Fruit fly (Drosophila melanogaster) whole organism, embryonic: ENCODE data around the gene in.
A peak's percentile ranks its signal among the peaks of the same experiment; 100 is the strongest.

Experiments
- Adf1 ChIP-seq: fragments of 200-800 bp; sonication (Bioruptor generic); IDR thresholded peaks from 2 replicates; pipeline ENCODE4 v1.3.6; 2022; ENCODE audit warnings: missing biosample characterization, missing genetic modification characterization
- Atf-2 ChIP-seq: fragments of 200-800 bp; sonication (Bioruptor generic); optimal IDR thresholded peaks from 2 replicates; lab custom pipeline; 2016; ENCODE audit warnings: missing biosample characterization, missing genetic modification characterization
- CG10431 ChIP-seq: fragments of 200-800 bp; sonication (Bioruptor generic); optimal IDR thresholded peaks from 3 replicates; lab custom pipeline; 2018; ENCODE audit warnings: missing biosample characterization, mild to moderate bottlenecking, missing genetic modification characterization
- CG10462 ChIP-seq: fragments of 200-800 bp; sonication (Bioruptor generic); optimal IDR thresholded peaks from 2 replicates; lab custom pipeline; 2016; ENCODE audit warnings: missing biosample characterization, missing genetic modification characterization
- CG10543 ChIP-seq: fragments of 200-800 bp; sonication (Bioruptor generic); optimal IDR thresholded peaks from 3 replicates; lab custom pipeline; 2017; ENCODE audit warnings: missing biosample characterization, mild to moderate bottlenecking, missing genetic modification characterization, moderate library complexity
- CG11247 ChIP-seq: fragments of 200-800 bp; sonication (Bioruptor generic); IDR thresholded peaks from 2 replicates; pipeline ENCODE4 v1.3.6; 2022; ENCODE audit warnings: missing biosample characterization, missing genetic modification characterization
- CG11723 ChIP-seq: fragments of 200-800 bp; sonication (Bioruptor generic); optimal IDR thresholded peaks from 2 replicates; lab custom pipeline; 2017; ENCODE audit warnings: missing biosample characterization, mild to moderate bottlenecking, missing genetic modification characterization
- CG13296 ChIP-seq: fragments of 200-800 bp; sonication (Bioruptor generic); optimal IDR thresholded peaks from 3 replicates; lab custom pipeline; 2018; ENCODE audit warnings: missing biosample characterization, mild to moderate bottlenecking, missing genetic modification characterization
- CG15601 ChIP-seq: fragments of 200-800 bp; sonication (Bioruptor generic); optimal IDR thresholded peaks from 3 replicates; lab custom pipeline; 2019; ENCODE audit warnings: missing biosample characterization, mild to moderate bottlenecking, missing genetic modification characterization, moderate library complexity
- CG18599 ChIP-seq: fragments of 200-800 bp; sonication (Bioruptor generic); optimal IDR thresholded peaks from 3 replicates; lab custom pipeline; 2017; ENCODE audit warnings: missing biosample characterization, missing genetic modification characterization, mild to moderate bottlenecking, moderate library complexity, missing genetic modification reagents
- CG18764 ChIP-seq: fragments of 200-800 bp; sonication (Bioruptor generic); optimal IDR thresholded peaks from 3 replicates; lab custom pipeline; 2016; ENCODE audit warnings: missing biosample characterization, missing genetic modification characterization
- CG2199 ChIP-seq: fragments of 200-800 bp; sonication (Bioruptor generic); IDR thresholded peaks from 3 replicates; pipeline ENCODE4 v1.3.6; 2022; ENCODE audit warnings: missing biosample characterization, missing genetic modification characterization
- CG3281 ChIP-seq: fragments of 200-800 bp; sonication (Bioruptor generic); optimal IDR thresholded peaks from 3 replicates; lab custom pipeline; 2017; ENCODE audit warnings: missing biosample characterization, mild to moderate bottlenecking, missing genetic modification characterization
- CG5245 ChIP-seq: fragments of 200-800 bp; sonication (Bioruptor generic); optimal IDR thresholded peaks from 3 replicates; lab custom pipeline; 2016; ENCODE audit warnings: missing biosample characterization, missing genetic modification characterization
- CG5953 ChIP-seq: fragments of 200-800 bp; sonication (Bioruptor generic); IDR thresholded peaks from 2 replicates; pipeline ENCODE4 v1.3.6; 2022; ENCODE audit warnings: missing biosample characterization, missing genetic modification characterization
- CG6254 ChIP-seq: fragments of 200-800 bp; sonication (Bioruptor generic); optimal IDR thresholded peaks from 3 replicates; lab custom pipeline; 2017; ENCODE audit warnings: mild to moderate bottlenecking, missing biosample characterization, missing genetic modification reagents, missing genetic modification characterization
- CG6813 ChIP-seq: fragments of 200-800 bp; sonication (Bioruptor generic); optimal IDR thresholded peaks from 2 replicates; lab custom pipeline; 2017; ENCODE audit warnings: missing biosample characterization, missing genetic modification characterization, mild to moderate bottlenecking, moderate library complexity, missing genetic modification reagents
- CG7556 ChIP-seq: fragments of 200-800 bp; sonication (Bioruptor generic); optimal IDR thresholded peaks from 2 replicates; lab custom pipeline; 2017; ENCODE audit warnings: missing biosample characterization, mild to moderate bottlenecking, missing genetic modification characterization
- CG8944 ChIP-seq: fragments of 200-800 bp; sonication (Bioruptor generic); optimal IDR thresholded peaks from 3 replicates; lab custom pipeline; 2016; ENCODE audit warnings: missing biosample characterization, missing genetic modification characterization
- CG9817 ChIP-seq: fragments of 200-800 bp; sonication (Bioruptor generic); optimal IDR thresholded peaks from 2 replicates; lab custom pipeline; 2018; ENCODE audit warnings: missing biosample characterization, mild to moderate bottlenecking, missing genetic modification characterization, moderate library complexity
- Camta ChIP-seq: fragments of 200-800 bp; sonication (Bioruptor generic); optimal IDR thresholded peaks from 2 replicates; lab custom pipeline; 2016; ENCODE audit warnings: missing biosample characterization, missing genetic modification characterization
- E2f1 ChIP-seq: fragments of 200-800 bp; sonication (Bioruptor generic); IDR thresholded peaks from 2 replicates; pipeline ENCODE4 v1.3.6; 2022; ENCODE audit warnings: missing biosample characterization, missing genetic modification characterization
- ERR ChIP-seq: fragments of 200-800 bp; sonication (Bioruptor generic); optimal IDR thresholded peaks from 2 replicates; lab custom pipeline; 2016; ENCODE audit warnings: missing biosample characterization, missing genetic modification characterization
- HLH54F ChIP-seq: fragments of 200-800 bp; sonication (Bioruptor generic); optimal IDR thresholded peaks from 3 replicates; lab custom pipeline; 2016; ENCODE audit warnings: missing biosample characterization, missing genetic modification characterization
- Hmr ChIP-seq: fragments of 200-800 bp; sonication (Bioruptor generic); optimal IDR thresholded peaks from 3 replicates; lab custom pipeline; 2017; ENCODE audit warnings: mild to moderate bottlenecking, missing biosample characterization, missing genetic modification reagents, missing genetic modification characterization
- Kr ChIP-seq: fragments of 200-800 bp; sonication (Bioruptor generic); optimal IDR thresholded peaks from 2 replicates; lab custom pipeline; 2017; ENCODE audit warnings: missing biosample characterization, mild to moderate bottlenecking, missing genetic modification characterization
- Lhr ChIP-seq: fragments of 200-800 bp; sonication (Bioruptor generic); optimal IDR thresholded peaks from 3 replicates; lab custom pipeline; 2017; ENCODE audit warnings: mild to moderate bottlenecking, missing biosample characterization, missing genetic modification reagents, missing genetic modification characterization
- NFAT ChIP-seq: fragments of 200-800 bp; sonication (Bioruptor generic); IDR thresholded peaks from 2 replicates; pipeline ENCODE4 v1.3.6; 2022; ENCODE audit warnings: missing biosample characterization, missing genetic modification characterization
- Nf-YA ChIP-seq: fragments of 200-800 bp; sonication (Bioruptor generic); IDR thresholded peaks from 2 replicates; pipeline ENCODE4 v1.3.6; 2022; ENCODE audit warnings: missing biosample characterization, missing genetic modification characterization
- Opbp ChIP-seq: fragments of 200-800 bp; sonication (Bioruptor generic); IDR thresholded peaks from 3 replicates; pipeline ENCODE4 v1.3.6; 2022; ENCODE audit warnings: missing biosample characterization, missing genetic modification characterization; ENCODE audit not compliant: partially characterized antibody
- PHDP ChIP-seq: fragments of 200-800 bp; sonication (Bioruptor generic); optimal IDR thresholded peaks from 3 replicates; lab custom pipeline; 2018; ENCODE audit warnings: missing biosample characterization, mild to moderate bottlenecking, missing genetic modification characterization, moderate library complexity
- Sry-δ ChIP-seq: fragments of 200-800 bp; sonication (Bioruptor generic); optimal IDR thresholded peaks from 2 replicates; lab custom pipeline; 2016; ENCODE audit warnings: missing biosample characterization, missing genetic modification characterization
- Xrp1 ChIP-seq: fragments of 200-800 bp; sonication (Bioruptor generic); IDR thresholded peaks from 2 replicates; pipeline ENCODE4 v1.3.6; 2022; ENCODE audit warnings: missing biosample characterization, missing genetic modification characterization
- YL-1 ChIP-seq: fragments of 200-800 bp; sonication (Bioruptor generic); optimal IDR thresholded peaks from 3 replicates; lab custom pipeline; 2017; ENCODE audit warnings: missing biosample characterization, mild to moderate bottlenecking, missing genetic modification characterization
- chif ChIP-seq, 2 experiments: fragments of 200-800 bp; sonication (Bioruptor generic); optimal IDR thresholded peaks; 3 replicates each; lab custom pipeline; 2016; ENCODE audit warnings: missing biosample characterization in 2 of 2, missing genetic modification characterization in 2 of 2
- fd102C ChIP-seq: fragments of 200-800 bp; sonication (Bioruptor generic); optimal IDR thresholded peaks from 2 replicates; lab custom pipeline; 2018; ENCODE audit warnings: missing biosample characterization, mild to moderate bottlenecking, missing genetic modification characterization, moderate library complexity
- hth ChIP-seq: fragments of >200 bp; optimal IDR thresholded peaks from 2 replicates; lab custom pipeline; 2017; ENCODE audit warnings: inconsistent platforms
- lbe ChIP-seq: fragments of 200-800 bp; sonication (Bioruptor generic); optimal IDR thresholded peaks from 2 replicates; lab custom pipeline; 2016; ENCODE audit warnings: missing biosample characterization, mild to moderate bottlenecking, missing genetic modification characterization
- mld ChIP-seq: fragments of 200-800 bp; sonication (Bioruptor generic); IDR thresholded peaks from 3 replicates; pipeline ENCODE4 v1.3.6; 2022; ENCODE audit warnings: missing biosample characterization, missing genetic modification characterization; ENCODE audit not compliant: partially characterized antibody
- nom ChIP-seq: fragments of 200-800 bp; sonication (Bioruptor generic); optimal IDR thresholded peaks from 2 replicates; lab custom pipeline; 2017; ENCODE audit warnings: missing biosample characterization, missing genetic modification characterization, mild to moderate bottlenecking, moderate library complexity, missing genetic modification reagents
- peb ChIP-seq: fragments of 200-800 bp; sonication (Bioruptor generic); IDR thresholded peaks from 2 replicates; pipeline ENCODE4 v1.3.6; 2022; ENCODE audit warnings: missing biosample characterization, missing genetic modification characterization
- ranshi ChIP-seq: fragments of 200-800 bp; sonication (Bioruptor generic); IDR thresholded peaks from 2 replicates; pipeline ENCODE4 v1.3.6; 2022; ENCODE audit warnings: missing biosample characterization, missing genetic modification characterization
- schlank ChIP-seq: fragments of 200-800 bp; sonication (Bioruptor generic); optimal IDR thresholded peaks from 2 replicates; lab custom pipeline; 2018; ENCODE audit warnings: missing biosample characterization, mild to moderate bottlenecking, missing genetic modification characterization
- shn ChIP-seq: fragments of 200-800 bp; sonication (Bioruptor generic); optimal IDR thresholded peaks from 3 replicates; lab custom pipeline; 2016; ENCODE audit warnings: missing biosample characterization, missing genetic modification characterization
- tgo ChIP-seq: fragments of 200-800 bp; sonication (Bioruptor generic); IDR thresholded peaks from 3 replicates; pipeline ENCODE4 v1.3.6; 2022; ENCODE audit warnings: missing biosample characterization, missing genetic modification characterization
- toy ChIP-seq: fragments of 200-800 bp; sonication (Bioruptor generic); IDR thresholded peaks from 2 replicates; pipeline ENCODE4 v1.3.6; 2022; ENCODE audit warnings: missing biosample characterization, missing genetic modification characterization
- ttk ChIP-seq: fragments of 200-800 bp; sonication (Bioruptor generic); IDR thresholded peaks from 2 replicates; pipeline ENCODE4 v2.1.2; 2022; ENCODE audit warnings: missing biosample characterization, missing genetic modification characterization
- tup ChIP-seq: fragments of 200-800 bp; sonication (Bioruptor generic); optimal IDR thresholded peaks from 2 replicates; lab custom pipeline; 2016; ENCODE audit warnings: missing biosample characterization, mild to moderate bottlenecking, missing genetic modification characterization, moderate library complexity
- usp ChIP-seq: fragments of >200 bp; optimal IDR thresholded peaks from 2 replicates; lab custom pipeline; 2017; ENCODE audit warnings: missing biosample characterization, missing genetic modification characterization
- vfl ChIP-seq: fragments of 200-800 bp; sonication (Bioruptor generic); optimal IDR thresholded peaks from 2 replicates; lab custom pipeline; 2016; ENCODE audit warnings: missing biosample characterization, missing genetic modification characterization

Gene in

DNA sequence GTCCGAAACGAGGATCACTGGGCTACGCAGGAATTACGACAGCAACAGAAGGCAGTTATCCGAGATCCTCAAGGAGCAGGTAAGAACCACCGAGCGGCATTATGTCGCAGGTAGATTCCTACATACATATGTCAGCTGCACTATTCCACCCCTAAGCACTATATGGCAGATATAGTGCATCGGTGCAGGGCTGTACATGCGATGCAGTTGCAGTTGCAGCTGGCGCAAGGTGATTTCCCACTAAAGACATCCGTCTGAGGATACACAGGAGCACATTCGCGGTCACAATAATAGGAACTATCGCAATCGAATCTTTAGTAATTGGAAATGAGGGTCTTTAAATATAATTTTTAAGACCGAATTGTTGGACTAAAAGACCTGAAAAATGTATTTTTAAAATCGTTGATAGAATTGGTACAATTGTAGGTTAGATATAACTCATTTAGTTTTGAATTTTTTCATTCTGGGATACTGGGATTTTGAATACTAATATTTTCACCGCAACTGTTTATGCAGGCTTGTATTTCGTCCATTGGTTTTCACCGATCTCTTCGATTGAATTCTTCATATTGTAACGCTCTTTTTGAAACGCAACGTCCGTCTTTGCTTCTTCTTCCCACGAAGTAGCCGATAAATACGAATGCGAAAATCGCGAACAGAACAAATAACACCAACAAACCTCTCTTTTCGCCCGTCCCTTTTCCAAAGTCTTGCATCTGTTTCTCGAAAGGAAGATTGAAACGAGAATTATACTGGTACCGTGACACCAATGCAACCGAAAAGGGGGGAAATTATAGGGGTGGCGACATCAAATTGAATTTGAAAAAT lies 35.9 kb downstream of the in start (continued):
- TF ChIP-seq hth (no peak), CG7556 (GFP tag; lab: Kevin White, UChicago) (no peak), CG18599 (GFP tag; lab: Kevin White, UChicago) (no peak), CG5953 (no peak), toy (GFP tag; lab: Robert Waterston, UW) (no peak), Nf-YA (GFP tag; lab: Robert Waterston, UW) (no peak), CG10431 (no peak), CG10462 (GFP tag; lab: Kevin White, UChicago) (no peak), peb (GFP tag; lab: Robert Waterston, UW) (no peak), CG6254 (GFP tag; lab: Kevin White, UChicago) (peak; percentile 37), Kr (GFP tag; lab: Kevin White, UChicago) (no peak), schlank (no peak), CG13296 (GFP tag; lab: Kevin White, UChicago) (no peak), CG9817 (no peak), Xrp1 (peak; percentile 76), Hmr (GFP tag; lab: Kevin White, UChicago) (no peak), usp (no peak), tgo (no peak), Opbp (GFP tag; lab: Robert Waterston, UW) (no peak), lbe (GFP tag; lab: Kevin White, UChicago) (peak; percentile 54), chif (GFP tag; optimal IDR thresholded peaks at IDR 0.05; lab: Kevin White, UChicago) (peak in 1 of 2 experiments; percentile 57), CG6813 (GFP tag; lab: Kevin White, UChicago) (peak; percentile 15), shn (GFP tag; lab: Kevin White, UChicago) (no peak), CG10543 (GFP tag; lab: Kevin White, UChicago) (no peak), CG2199 (GFP tag; lab: Robert Waterston, UW) (peak; percentile 79; the same call in 1 of the 3 replicates), CG11723 (GFP tag; lab: Kevin White, UChicago) (no peak), mld (no peak), Lhr (GFP tag; lab: Kevin White, UChicago) (peak; percentile 12), CG5245 (no peak), Atf-2 (GFP tag; lab: Kevin White, UChicago) (no peak), E2f1 (GFP tag; lab: Robert Waterston, UW) (no peak), NFAT (no peak), Adf1 (GFP tag; lab: Robert Waterston, UW) (no peak), Sry-δ (GFP tag; lab: Kevin White, UChicago) (no peak), tup (GFP tag; lab: Kevin White, UChicago) (no peak), Camta (GFP tag; lab: Kevin White, UChicago) (no peak), HLH54F (GFP tag; lab: Kevin White, UChicago) (no peak), CG8944 (GFP tag; lab: Kevin White, UChicago) (no peak), CG15601 (tag; lab: Kevin White, UChicago) (no peak), fd102C (GFP tag; lab: Kevin White, UChicago) (peak; percentile 84), CG3281 (no peak), YL-1 (no peak), vfl (no peak), nom (GFP tag; lab: Kevin White, UChicago) (peak; percentile 80), ranshi (GFP tag; lab: Robert Waterston, UW) (no peak), PHDP (no peak), ttk (GFP tag; lab: Robert Waterston, UW) (no peak), ERR (GFP tag; lab: Kevin White, UChicago) (no peak), CG18764 (GFP tag; lab: Kevin White, UChicago) (no peak), CG11247 (GFP tag; lab: Robert Waterston, UW) (no peak)
